Fruit fly (Drosophila melanogaster) whole organism, embryonic: ENCODE data around the gene CG33158.

Source experiments
- ATbp ChIP-seq: fragments of 200-800 bp; sonication (Bioruptor generic); optimal IDR thresholded peaks from 2 replicates; lab custom pipeline; 2017; ENCODE audit warnings: missing biosample characterization, mild to moderate bottlenecking, missing genetic modification characterization, missing genetic modification reagents
- CG10321 ChIP-seq: fragments of 200-800 bp; sonication (Bioruptor generic); IDR thresholded peaks from 2 replicates; pipeline ENCODE4 v1.3.6; 2022; ENCODE audit warnings: missing biosample characterization, missing genetic modification characterization
- CG10979 ChIP-seq: fragments of 200-800 bp; sonication (Bioruptor generic); optimal IDR thresholded peaks from 2 replicates; lab custom pipeline; 2018; ENCODE audit warnings: missing biosample characterization, mild to moderate bottlenecking, missing genetic modification characterization, moderate library complexity
- CG11093 ChIP-seq: fragments of 200-800 bp; sonication (Bioruptor generic); IDR thresholded peaks from 3 replicates; pipeline ENCODE4 v1.3.6; 2022; ENCODE audit warnings: missing biosample characterization, missing genetic modification characterization
- CG12659 ChIP-seq: fragments of 200-800 bp; sonication (Bioruptor generic); optimal IDR thresholded peaks from 3 replicates; lab custom pipeline; 2017; ENCODE audit warnings: mild to moderate bottlenecking, missing biosample characterization, missing genetic modification reagents, missing genetic modification characterization
- CG14965 ChIP-seq: fragments of 200-800 bp; sonication (Bioruptor generic); optimal IDR thresholded peaks from 2 replicates; lab custom pipeline; 2016; ENCODE audit warnings: missing biosample characterization, missing genetic modification characterization, borderline replicate concordance
- CG15011 ChIP-seq: fragments of 200-800 bp; sonication (Bioruptor generic); optimal IDR thresholded peaks from 3 replicates; lab custom pipeline; 2018; ENCODE audit warnings: missing biosample characterization, mild to moderate bottlenecking, missing genetic modification characterization
- CG16863 ChIP-seq: fragments of 200-800 bp; sonication (Bioruptor generic); optimal IDR thresholded peaks from 3 replicates; lab custom pipeline; 2016; ENCODE audit warnings: missing biosample characterization, missing genetic modification characterization
- CG31365 ChIP-seq: fragments of 200-800 bp; sonication (Bioruptor generic); optimal IDR thresholded peaks from 2 replicates; lab custom pipeline; 2018; ENCODE audit warnings: missing biosample characterization, mild to moderate bottlenecking, missing genetic modification characterization
- CG3281 ChIP-seq: fragments of 200-800 bp; sonication (Bioruptor generic); optimal IDR thresholded peaks from 3 replicates; lab custom pipeline; 2017; ENCODE audit warnings: missing biosample characterization, mild to moderate bottlenecking, missing genetic modification characterization
- CG34224 ChIP-seq: fragments of 200-800 bp; sonication (Bioruptor generic); IDR thresholded peaks from 3 replicates; pipeline ENCODE4 v1.3.6; 2022; ENCODE audit warnings: missing biosample characterization, missing genetic modification characterization; ENCODE audit not compliant: partially characterized antibody
- CG4404 ChIP-seq: fragments of 200-800 bp; sonication (Bioruptor generic); IDR thresholded peaks from 2 replicates; pipeline ENCODE4 v1.3.6; 2022; ENCODE audit warnings: missing biosample characterization, missing genetic modification characterization
- CG4424 ChIP-seq: fragments of 200-800 bp; sonication (Bioruptor generic); optimal IDR thresholded peaks from 3 replicates; lab custom pipeline; 2016; ENCODE audit warnings: missing biosample characterization, missing genetic modification characterization
- CG4730 ChIP-seq: fragments of 200-800 bp; sonication (Bioruptor generic); IDR thresholded peaks from 2 replicates; pipeline ENCODE4 v1.3.6; 2022; ENCODE audit warnings: missing biosample characterization, missing genetic modification characterization
- CG5180 ChIP-seq: fragments of 200-800 bp; sonication (Bioruptor generic); optimal IDR thresholded peaks from 3 replicates; lab custom pipeline; 2017; ENCODE audit warnings: missing biosample characterization, missing genetic modification characterization, mild to moderate bottlenecking, moderate library complexity, missing genetic modification reagents
- CG6654 ChIP-seq: fragments of 200-800 bp; sonication (Bioruptor generic); optimal IDR thresholded peaks from 2 replicates; lab custom pipeline; 2017; ENCODE audit warnings: missing biosample characterization, mild to moderate bottlenecking, missing genetic modification characterization
- CG7372 ChIP-seq: fragments of 200-800 bp; sonication (Bioruptor generic); IDR thresholded peaks from 2 replicates; pipeline ENCODE4 v1.3.6; 2022; ENCODE audit warnings: missing biosample characterization, missing genetic modification characterization
- CG8944 ChIP-seq: fragments of 200-800 bp; sonication (Bioruptor generic); optimal IDR thresholded peaks from 3 replicates; lab custom pipeline; 2016; ENCODE audit warnings: missing biosample characterization, missing genetic modification characterization
- Deaf1 ChIP-seq: fragments of 200-800 bp; optimal IDR thresholded peaks from 3 replicates; lab custom pipeline; 2019; ENCODE audit warnings: missing biosample characterization, mild to moderate bottlenecking, missing genetic modification characterization, moderate library complexity
- Dfd ChIP-seq, 2 experiments: fragments of >200 bp; optimal IDR thresholded peaks; 2 replicates each; lab custom pipeline; 2017; ENCODE audit warnings: missing biosample characterization in 2 of 2, missing genetic modification characterization in 2 of 2
- Drgx ChIP-seq: fragments of 200-800 bp; sonication (Bioruptor generic); IDR thresholded peaks from 2 replicates; pipeline ENCODE4 v1.3.6; 2022; ENCODE audit warnings: missing biosample characterization, missing genetic modification characterization
- E2f2 ChIP-seq: fragments of 200-800 bp; sonication (Bioruptor generic); IDR thresholded peaks from 2 replicates; pipeline ENCODE4 v1.3.6; 2022; ENCODE audit warnings: missing biosample characterization, missing genetic modification characterization
- HLH54F ChIP-seq: fragments of 200-800 bp; sonication (Bioruptor generic); optimal IDR thresholded peaks from 3 replicates; lab custom pipeline; 2016; ENCODE audit warnings: missing biosample characterization, missing genetic modification characterization
- Med ChIP-seq: fragments of 200-800 bp; sonication (Bioruptor generic); peaks from one replicate; lab custom pipeline; 2016; ENCODE audit warnings: missing biosample characterization, missing genetic modification characterization, mild to moderate bottlenecking, inconsistent platforms, moderate library complexity
- NC2α ChIP-seq: fragments of 200-800 bp; sonication (Bioruptor generic); optimal IDR thresholded peaks from 2 replicates; lab custom pipeline; 2016; ENCODE audit warnings: missing biosample characterization, missing genetic modification characterization
- NFAT ChIP-seq: fragments of 200-800 bp; sonication (Bioruptor generic); IDR thresholded peaks from 2 replicates; pipeline ENCODE4 v1.3.6; 2022; ENCODE audit warnings: missing biosample characterization, missing genetic modification characterization
- Ravus ChIP-seq: fragments of 200-800 bp; sonication (Bioruptor generic); IDR thresholded peaks from 2 replicates; pipeline ENCODE4 v1.3.6; 2022; ENCODE audit warnings: missing biosample characterization, missing genetic modification characterization
- Rx ChIP-seq: fragments of 200-800 bp; sonication (Bioruptor generic); IDR thresholded peaks from 2 replicates; pipeline ENCODE4 v1.3.6; 2022; ENCODE audit warnings: missing biosample characterization, missing genetic modification characterization
- Spps ChIP-seq: fragments of 200-800 bp; sonication (Bioruptor generic); optimal IDR thresholded peaks from 2 replicates; lab custom pipeline; 2018; ENCODE audit warnings: missing biosample characterization, mild to moderate bottlenecking, missing genetic modification characterization
- amos ChIP-seq: fragments of 200-800 bp; sonication (Bioruptor generic); IDR thresholded peaks from 2 replicates; pipeline ENCODE4 v1.3.6; 2022; ENCODE audit warnings: missing biosample characterization, missing genetic modification characterization; ENCODE audit not compliant: partially characterized antibody
- az2 ChIP-seq: fragments of 200-800 bp; sonication (Bioruptor generic); optimal IDR thresholded peaks from 3 replicates; lab custom pipeline; 2016; ENCODE audit warnings: missing biosample characterization, missing genetic modification characterization
- chinmo ChIP-seq: fragments of 200-800 bp; sonication (Bioruptor generic); IDR thresholded peaks from 4 replicates; pipeline ENCODE4 v1.3.6; 2022; ENCODE audit warnings: missing biosample characterization, missing genetic modification characterization; ENCODE audit not compliant: partially characterized antibody
- chn ChIP-seq: fragments of 200-800 bp; sonication (Bioruptor generic); optimal IDR thresholded peaks from 2 replicates; lab custom pipeline; 2016; ENCODE audit warnings: missing biosample characterization, missing genetic modification characterization
- ci ChIP-seq: fragments of 200-800 bp; sonication (Bioruptor generic); IDR thresholded peaks from 3 replicates; pipeline ENCODE4 v1.3.6; 2022; ENCODE audit warnings: missing biosample characterization, missing genetic modification characterization
- dan ChIP-seq: fragments of 200-800 bp; sonication (Bioruptor generic); IDR thresholded peaks from 2 replicates; pipeline ENCODE4 v1.3.6; 2022; ENCODE audit warnings: missing biosample characterization, missing genetic modification characterization
- dmrt11E ChIP-seq: fragments of 200-800 bp; sonication (Bioruptor generic); optimal IDR thresholded peaks from 3 replicates; lab custom pipeline; 2018; ENCODE audit warnings: missing biosample characterization, mild to moderate bottlenecking, missing genetic modification characterization, moderate library complexity
- dpn ChIP-seq, 2 experiments: fragments of 200-800 bp; sonication (Bioruptor generic); optimal IDR thresholded peaks; 3 replicates each; lab custom pipeline; 2016; ENCODE audit warnings: missing biosample characterization in 2 of 2, missing genetic modification characterization in 2 of 2
- fd3F ChIP-seq: fragments of 200-800 bp; sonication (Bioruptor generic); optimal IDR thresholded peaks from 2 replicates; lab custom pipeline; 2018; ENCODE audit warnings: missing biosample characterization, mild to moderate bottlenecking, missing genetic modification characterization, moderate library complexity
- fd96Cb ChIP-seq: fragments of 200-800 bp; sonication (Bioruptor generic); optimal IDR thresholded peaks from 2 replicates; lab custom pipeline; 2018; ENCODE audit warnings: missing biosample characterization, mild to moderate bottlenecking, missing genetic modification characterization, moderate library complexity
- gce ChIP-seq: fragments of 200-800 bp; sonication (Bioruptor generic); IDR thresholded peaks from 3 replicates; pipeline ENCODE4 v1.3.6; 2022; ENCODE audit warnings: missing biosample characterization, missing genetic modification characterization
- gsb-n ChIP-seq: fragments of 200-800 bp; sonication (Bioruptor generic); optimal IDR thresholded peaks from 3 replicates; lab custom pipeline; 2018; ENCODE audit warnings: missing biosample characterization, mild to moderate bottlenecking, missing genetic modification characterization
- hkb ChIP-seq, 2 experiments: fragments of 200-800 bp in 1 of 2; fragments of >200 bp in 1 of 2; sonication (Bioruptor generic) in 1 of 2; IDR thresholded peaks in 1 of 2; optimal IDR thresholded peaks in 1 of 2; 2 replicates each; pipeline versions ENCODE4 v1.3.6 to Lab custom; 2017 to 2022; ENCODE audit warnings: missing biosample characterization in 1 of 2, missing genetic modification characterization in 1 of 2
- kah ChIP-seq: fragments of 200-800 bp; sonication (Bioruptor generic); optimal IDR thresholded peaks from 2 replicates; lab custom pipeline; 2018; ENCODE audit warnings: missing biosample characterization, mild to moderate bottlenecking, missing genetic modification characterization
- org-1 ChIP-seq: fragments of 200-800 bp; sonication (Bioruptor generic); optimal IDR thresholded peaks from 2 replicates; lab custom pipeline; 2017; ENCODE audit warnings: missing biosample characterization, missing genetic modification characterization
- row ChIP-seq: fragments of 200-800 bp; sonication (Bioruptor generic); IDR thresholded peaks from 3 replicates; pipeline ENCODE4 v1.3.6; 2022; ENCODE audit warnings: missing biosample characterization, missing genetic modification characterization
- schlank ChIP-seq: fragments of 200-800 bp; sonication (Bioruptor generic); optimal IDR thresholded peaks from 2 replicates; lab custom pipeline; 2018; ENCODE audit warnings: missing biosample characterization, mild to moderate bottlenecking, missing genetic modification characterization
- slbo ChIP-seq: fragments of 200-800 bp; sonication (Bioruptor generic); IDR thresholded peaks from 2 replicates; pipeline ENCODE4 v1.3.6; 2022; ENCODE audit warnings: missing biosample characterization, missing genetic modification characterization
- ssp ChIP-seq: fragments of 200-800 bp; sonication (Bioruptor generic); IDR thresholded peaks from 2 replicates; pipeline ENCODE4 v1.3.6; 2022; ENCODE audit warnings: missing biosample characterization, missing genetic modification characterization
- trh ChIP-seq: fragments of 200-800 bp; sonication (Bioruptor generic); optimal IDR thresholded peaks from 2 replicates; lab custom pipeline; 2016; ENCODE audit warnings: missing biosample characterization, missing genetic modification characterization
- vvl ChIP-seq: fragments of 200-800 bp; sonication (Bioruptor generic); IDR thresholded peaks from 2 replicates; pipeline ENCODE4 v1.3.6; 2022; ENCODE audit warnings: missing biosample characterization, missing genetic modification characterization
- zen ChIP-seq: fragments of 200-800 bp; sonication (Bioruptor generic); optimal IDR thresholded peaks from 3 replicates; lab custom pipeline; 2018; ENCODE audit warnings: missing biosample characterization, mild to moderate bottlenecking, missing genetic modification characterization, moderate library complexity

CG33158 gene

DNA sequence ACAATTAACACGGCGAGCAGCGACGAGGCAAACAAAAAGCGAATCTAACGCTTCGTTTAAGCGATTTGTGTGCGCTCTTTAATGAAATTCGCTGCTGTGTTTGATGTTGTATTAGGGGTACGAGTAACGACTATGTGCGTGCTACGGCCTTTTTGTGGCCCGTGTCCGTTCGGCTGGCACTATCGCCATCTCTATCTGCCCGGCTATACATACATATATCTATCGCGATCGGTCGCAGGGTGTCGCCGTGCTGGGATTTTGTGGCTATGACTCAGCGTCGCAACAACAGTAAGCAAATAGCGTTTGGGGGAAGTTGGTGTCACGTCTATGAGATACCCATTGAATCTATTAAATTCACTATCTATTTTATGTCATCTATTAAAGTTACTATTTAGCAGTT is 25.7 kb upstream of the CG33158 start (continued):
- TF ChIP-seq NFAT (0 out of 2 replicates have a peak, but pooled peaks have one; percentile 4), schlank (tag; lab: Kevin White, UChicago) (no peak), CG11093 (no peak), trh (no peak), CG10979 (no peak), Drgx (GFP tag; lab: Robert Waterston, UW) (no peak), CG7372 (no peak), CG10321 (GFP tag; lab: Robert Waterston, UW) (peak; percentile 64; the same call in 1 of the 2 replicates), zen (tag; lab: Kevin White, UChicago) (peak; percentile 11), CG4730 (GFP tag; lab: Robert Waterston, UW) (no peak), kah (GFP tag; lab: Kevin White, UChicago) (no peak), gsb-n (tag; lab: Kevin White, UChicago) (no peak), Ravus (GFP tag; lab: Robert Waterston, UW) (no peak), hkb (optimal IDR thresholded peaks at IDR 0.05; lab: Kevin White, UChicago) (no peak), hkb (GFP tag; IDR thresholded peaks at IDR 0.05; lab: Robert Waterston, UW) (0 out of 2 replicates have a peak, but pooled peaks have one; percentile 8), row (GFP tag; lab: Robert Waterston, UW) (peak; percentile 43; the same call in 2 of the 3 replicates), Med (GFP tag; lab: Kevin White, UChicago) (peak; percentile 41), ci (peak; percentile 11; the same call in 1 of the 3 replicates)

dm6 chr3L:16394506-16394905 is 24.9 kb upstream of the CG33158 start, which contains the start of gene Gagr:
Gene Gagr, plus strand, starts transcription at chr3L:16394586.
- TF ChIP-seq slbo (GFP tag; lab: Robert Waterston, UW) (0 out of 2 replicates have a peak, but pooled peaks have one; percentile 25), dpn (GFP tag; optimal IDR thresholded peaks at IDR 0.05; lab: Kevin White, UChicago) (no peak), gce (GFP tag; lab: Robert Waterston, UW) (no peak), CG15011 (GFP tag; lab: Kevin White, UChicago) (no peak), dmrt11E (tag; lab: Kevin White, UChicago) (no peak), Deaf1 (peak; percentile 77), fd96Cb (tag; lab: Kevin White, UChicago) (no peak), NC2α (GFP tag; lab: Kevin White, UChicago) (no peak), row (GFP tag; lab: Robert Waterston, UW) (no peak), ATbp (GFP tag; lab: Kevin White, UChicago) (no peak), vvl (GFP tag; lab: Robert Waterston, UW) (peak; percentile 65; the same call in 1 of the 2 replicates), CG16863 (GFP tag; lab: Kevin White, UChicago) (no peak), CG5180 (GFP tag; lab: Kevin White, UChicago) (peak; percentile 40), org-1 (GFP tag; lab: Kevin White, UChicago) (no peak), E2f2 (no peak), CG31365 (tag; lab: Kevin White, UChicago) (no peak), CG6654 (GFP tag; lab: Kevin White, UChicago) (no peak), CG34224 (no peak), CG4424 (no peak), HLH54F (no peak), fd3F (GFP tag; lab: Kevin White, UChicago) (no peak), chinmo (GFP tag; lab: Robert Waterston, UW) (0 out of 4 replicates have a peak, but pooled peaks have one; percentile 60), amos (GFP tag; lab: Robert Waterston, UW) (no peak), chn (no peak), Dfd (GFP tag; optimal IDR thresholded peaks at IDR 0.05; lab: Kevin White, UChicago) (no peak), CG8944 (GFP tag; lab: Kevin White, UChicago) (no peak), CG3281 (GFP tag; lab: Kevin White, UChicago) (no peak), CG14965 (no peak), CG4404 (GFP tag; lab: Robert Waterston, UW) (no peak), Spps (tag; lab: Kevin White, UChicago) (no peak), Rx (GFP tag; lab: Robert Waterston, UW) (0 out of 2 replicates have a peak, but pooled peaks have one; percentile 10), ssp (GFP tag; lab: Robert Waterston, UW) (no peak), az2 (GFP tag; lab: Kevin White, UChicago) (no peak), CG12659 (no peak), dan (GFP tag; lab: Robert Waterston, UW) (no peak)
